Worm (Caenorhabditis elegans) whole organism, L1 larva: ENCODE data around the gene sre-56.

Source experiments
- C04F5.9 ChIP-seq: sonication (generic microtip); optimal IDR thresholded peaks from 2 replicates; lab custom pipeline; 2016; ENCODE audit warnings: missing genetic modification characterization, missing compliant biosample characterization
- C16A3.4 ChIP-seq: fragments of 150-350 bp; optimal IDR thresholded peaks from 2 replicates; lab custom pipeline; 2014; ENCODE audit warnings: missing biosample characterization, missing genetic modification characterization
- F16B12.6 ChIP-seq: fragments of 150-350 bp; optimal IDR thresholded peaks from 2 replicates; lab custom pipeline; 2014; ENCODE audit warnings: missing biosample characterization, missing genetic modification characterization
- Y116A8C.19 ChIP-seq: sonication (generic microtip); optimal IDR thresholded peaks from 2 replicates; lab custom pipeline; 2016; ENCODE audit warnings: missing compliant biosample characterization, missing genetic modification characterization, borderline replicate concordance
- alr-1 ChIP-seq: fragments of 200-800 bp; sonication (Bioruptor generic); optimal IDR thresholded peaks from 2 replicates; lab custom pipeline; 2018; ENCODE audit warnings: borderline replicate concordance, mild to moderate bottlenecking, missing genetic modification characterization, missing compliant biosample characterization
- aly-2 ChIP-seq: fragments of 150-350 bp; optimal IDR thresholded peaks from 2 replicates; lab custom pipeline; 2014; ENCODE audit warnings: missing biosample characterization, missing genetic modification characterization
- ama-1 ChIP-seq: fragments of 150-350 bp; optimal IDR thresholded peaks from 2 replicates; lab custom pipeline; 2014
- ceh-63 ChIP-seq: fragments of 200-800 bp; sonication (Bioruptor generic); optimal IDR thresholded peaks from 2 replicates; lab custom pipeline; 2018; ENCODE audit warnings: mild to moderate bottlenecking, missing genetic modification characterization, missing compliant biosample characterization
- ceh-8 ChIP-seq: fragments of 200-800 bp; sonication (Bioruptor generic); optimal IDR thresholded peaks from 2 replicates; lab custom pipeline; 2018; ENCODE audit warnings: mild to moderate bottlenecking, missing genetic modification characterization, moderate library complexity, missing compliant biosample characterization
- ceh-82 ChIP-seq, 3 experiments: fragments of 150-350 bp in 1 of 3; sonication (generic microtip) in 2 of 3; optimal IDR thresholded peaks; 2 replicates each; lab custom pipeline; 2014 to 2017; ENCODE audit warnings: missing biosample characterization in 3 of 3, missing genetic modification characterization in 3 of 3
- ceh-88 ChIP-seq: fragments of 200-800 bp; sonication (Bioruptor generic); IDR thresholded peaks from 2 replicates; pipeline ENCODE4 v1.3.6; 2022; ENCODE audit warnings: missing genetic modification characterization, missing compliant biosample characterization
- ceh-90 ChIP-seq: sonication (generic microtip); optimal IDR thresholded peaks from 2 replicates; lab custom pipeline; 2016; ENCODE audit warnings: missing genetic modification characterization, missing compliant biosample characterization
- dpl-1 ChIP-seq, 3 experiments: fragments of 150-350 bp in 2 of 3; sonication (generic microtip) in 1 of 3; optimal IDR thresholded peaks; 2 replicates each; lab custom pipeline; 2014 to 2017; ENCODE audit warnings: missing biosample characterization in 3 of 3, missing genetic modification characterization in 3 of 3, missing genetic modification reagents in 3 of 3
- egl-27 ChIP-seq, 2 experiments: fragments of 150-350 bp in 1 of 2; sonication (generic microtip); optimal IDR thresholded peaks; 3 replicates each; lab custom pipeline; 2017 to 2018; ENCODE audit warnings: missing biosample characterization in 2 of 2, missing genetic modification characterization in 2 of 2, missing genetic modification reagents in 2 of 2
- elt-2 ChIP-seq: sonication (generic microtip); optimal IDR thresholded peaks from 2 replicates; lab custom pipeline; 2016; ENCODE audit warnings: missing genetic modification characterization, mild to moderate bottlenecking, inconsistent platforms, missing compliant biosample characterization, missing genetic modification reagents
- fkh-10 ChIP-seq: sonication (generic microtip); optimal IDR thresholded peaks from 2 replicates; lab custom pipeline; 2017; ENCODE audit warnings: missing biosample characterization, missing genetic modification reagents, missing genetic modification characterization
- fkh-8 ChIP-seq: sonication (generic microtip); optimal IDR thresholded peaks from 2 replicates; lab custom pipeline; 2016; ENCODE audit warnings: mild to moderate bottlenecking, missing genetic modification characterization, missing compliant biosample characterization
- fos-1 ChIP-seq: fragments of 150-350 bp; optimal IDR thresholded peaks from 2 replicates; lab custom pipeline; 2014; ENCODE audit warnings: missing biosample characterization, missing genetic modification characterization
- hlh-17 ChIP-seq: fragments of 200-800 bp; sonication (Bioruptor generic); optimal IDR thresholded peaks from 2 replicates; lab custom pipeline; 2018; ENCODE audit warnings: missing genetic modification characterization, mild to moderate bottlenecking, missing compliant biosample characterization, moderate library complexity, borderline replicate concordance
- hpl-2 ChIP-seq: fragments of 150-350 bp; optimal IDR thresholded peaks from 2 replicates; lab custom pipeline; 2014; ENCODE audit warnings: missing biosample characterization, missing genetic modification reagents, missing genetic modification characterization
- irx-1 ChIP-seq: sonication (generic microtip); optimal IDR thresholded peaks from 2 replicates; lab custom pipeline; 2016; ENCODE audit warnings: missing genetic modification characterization, missing compliant biosample characterization
- jun-1 ChIP-seq: fragments of 150-350 bp; optimal IDR thresholded peaks from 2 replicates; lab custom pipeline; 2014; ENCODE audit warnings: missing biosample characterization, missing genetic modification reagents, missing genetic modification characterization
- lin-15B ChIP-seq: fragments of 150-350 bp; sonication (generic microtip); optimal IDR thresholded peaks from 3 replicates; lab custom pipeline; 2014; ENCODE audit warnings: missing biosample characterization, missing genetic modification characterization
- lin-35 ChIP-seq, 2 experiments: fragments of 150-350 bp; optimal IDR thresholded peaks; 2 replicates each; lab custom pipeline; 2014; ENCODE audit warnings: missing biosample characterization in 2 of 2, missing genetic modification characterization in 2 of 2, missing genetic modification reagents in 2 of 2
- lin-39 ChIP-seq: fragments of 150-350 bp; optimal IDR thresholded peaks from 2 replicates; lab custom pipeline; 2014; ENCODE audit warnings: missing biosample characterization, missing genetic modification reagents, missing genetic modification characterization
- lir-3 ChIP-seq: sonication (generic microtip); optimal IDR thresholded peaks from 2 replicates; lab custom pipeline; 2016; ENCODE audit warnings: mild to moderate bottlenecking, missing genetic modification characterization, moderate library complexity, missing compliant biosample characterization; ENCODE audit not compliant: poor library complexity
- lsy-2 ChIP-seq, 2 experiments: fragments of 150-350 bp; optimal IDR thresholded peaks; 2 replicates each; lab custom pipeline; 2014; ENCODE audit warnings: missing biosample characterization in 2 of 2, missing genetic modification characterization in 2 of 2
- mef-2 ChIP-seq: fragments of 150-350 bp; optimal IDR thresholded peaks from 2 replicates; lab custom pipeline; 2014; ENCODE audit warnings: missing biosample characterization, missing genetic modification characterization
- mep-1 ChIP-seq: fragments of 150-350 bp; optimal IDR thresholded peaks from 2 replicates; lab custom pipeline; 2014; ENCODE audit warnings: missing biosample characterization, missing genetic modification characterization
- nhr-12 ChIP-seq: sonication (generic microtip); optimal IDR thresholded peaks from 2 replicates; lab custom pipeline; 2017; ENCODE audit warnings: missing biosample characterization, missing genetic modification characterization
- nhr-237 ChIP-seq: fragments of 150-350 bp; optimal IDR thresholded peaks from 2 replicates; lab custom pipeline; 2014; ENCODE audit warnings: missing biosample characterization, missing genetic modification characterization
- nhr-28 ChIP-seq: fragments of 150-350 bp; optimal IDR thresholded peaks from 2 replicates; lab custom pipeline; 2014; ENCODE audit warnings: missing biosample characterization, missing genetic modification characterization
- nhr-76 ChIP-seq: sonication (generic microtip); optimal IDR thresholded peaks from 2 replicates; lab custom pipeline; 2017; ENCODE audit warnings: missing biosample characterization, missing genetic modification characterization
- nhr-84 ChIP-seq: sonication (generic microtip); optimal IDR thresholded peaks from 2 replicates; lab custom pipeline; 2017; ENCODE audit warnings: missing biosample characterization, missing genetic modification characterization
- nhr-85 ChIP-seq: sonication (generic microtip); peaks from one replicate; lab custom pipeline; 2016; ENCODE audit warnings: missing genetic modification characterization, inconsistent platforms, missing compliant biosample characterization
- nhr-90 ChIP-seq: sonication (generic microtip); optimal IDR thresholded peaks from 2 replicates; lab custom pipeline; 2016; ENCODE audit warnings: mild to moderate bottlenecking, missing genetic modification characterization, missing compliant biosample characterization; ENCODE audit not compliant: poor library complexity
- pag-3 ChIP-seq: sonication (generic microtip); optimal IDR thresholded peaks from 2 replicates; lab custom pipeline; 2017; ENCODE audit warnings: missing genetic modification characterization, mild to moderate bottlenecking, missing compliant biosample characterization, antibody characterized with exemption, borderline replicate concordance; ENCODE audit not compliant: insufficient read depth
- skn-1 ChIP-seq: fragments of 150-350 bp; optimal IDR thresholded peaks from 2 replicates; lab custom pipeline; 2014; ENCODE audit warnings: missing biosample characterization, missing genetic modification characterization
- snu-23 ChIP-seq: sonication (generic microtip); optimal IDR thresholded peaks from 2 replicates; lab custom pipeline; 2016; ENCODE audit warnings: missing genetic modification characterization, missing compliant biosample characterization
- sox-4 ChIP-seq: sonication (generic microtip); optimal IDR thresholded peaks from 2 replicates; lab custom pipeline; 2016; ENCODE audit warnings: missing genetic modification characterization, missing compliant biosample characterization
- sptf-1 ChIP-seq: fragments of 150-350 bp; optimal IDR thresholded peaks from 2 replicates; lab custom pipeline; 2014; ENCODE audit warnings: missing biosample characterization, missing genetic modification characterization
- tbx-2 ChIP-seq: sonication (generic microtip); optimal IDR thresholded peaks from 2 replicates; lab custom pipeline; 2016; ENCODE audit warnings: missing genetic modification characterization, missing compliant biosample characterization
- unc-130 ChIP-seq: fragments of 150-350 bp; optimal IDR thresholded peaks from 2 replicates; lab custom pipeline; 2017; ENCODE audit warnings: missing biosample characterization, missing genetic modification characterization, inconsistent platforms
- unc-30 ChIP-seq: sonication (generic microtip); optimal IDR thresholded peaks from 2 replicates; lab custom pipeline; 2017; ENCODE audit warnings: missing biosample characterization, missing genetic modification characterization
- unc-86 ChIP-seq: sonication (generic microtip); optimal IDR thresholded peaks from 2 replicates; lab custom pipeline; 2016; ENCODE audit warnings: missing genetic modification characterization, missing compliant biosample characterization
- xbp-1 ChIP-seq: sonication (generic microtip); optimal IDR thresholded peaks from 2 replicates; lab custom pipeline; 2016; ENCODE audit warnings: missing genetic modification characterization, missing compliant biosample characterization
- ztf-11 ChIP-seq, 2 experiments: sonication (generic microtip); optimal IDR thresholded peaks; 2 replicates each; lab custom pipeline; 2016 to 2017; ENCODE audit warnings: missing genetic modification characterization in 2 of 2, missing biosample characterization in 1 of 2, missing compliant biosample characterization in 1 of 2
- ztf-4 ChIP-seq: fragments of 150-350 bp; optimal IDR thresholded peaks from 2 replicates; lab custom pipeline; 2014; ENCODE audit warnings: missing biosample characterization, missing genetic modification characterization

The sre-56 gene

DNA sequence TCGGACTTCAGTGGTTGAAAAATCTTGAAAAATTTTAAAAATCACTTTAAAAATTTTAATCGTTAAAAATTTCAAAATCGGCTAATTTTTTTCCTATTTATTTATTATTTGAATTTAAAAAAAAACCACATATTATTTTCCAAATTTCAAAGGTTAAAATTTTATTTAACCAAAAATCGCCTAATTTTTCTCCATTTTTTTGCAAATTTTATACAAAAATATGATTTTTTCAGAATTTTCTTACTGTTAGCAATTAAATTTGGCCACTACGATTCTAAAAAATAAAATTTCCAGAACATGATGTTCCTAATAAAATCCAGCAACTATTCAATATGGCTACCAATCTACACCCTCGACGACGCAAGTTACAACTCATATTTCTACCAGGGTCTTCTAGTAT is 8.4 kb downstream of the sre-56 start, which contains the start of gene sre-54:
TSS of gene sre-54 (plus strand) at position 301 of the 400 bp plus-strand sequence.
- no peak for TF ChIP-seq sox-4 (tag; lab: Kevin White, UChicago)
- no peak for TF ChIP-seq hpl-2 (GFP tag; lab: Kevin White, UChicago)
- no peak for TF ChIP-seq unc-130 (tag; lab: Kevin White, UChicago)
- no peak for TF ChIP-seq ztf-11 (tag; optimal IDR thresholded peaks at IDR 0.05; lab: Kevin White, UChicago)
- no peak for TF ChIP-seq dpl-1 (GFP tag; optimal IDR thresholded peaks at IDR 0.05; lab: Kevin White, UChicago)
- no peak for TF ChIP-seq ama-1 (lab: Kevin White, UChicago)
- TF ChIP-seq lin-15B (tag; lab: Kevin White, UChicago) = no peak

DNA sequence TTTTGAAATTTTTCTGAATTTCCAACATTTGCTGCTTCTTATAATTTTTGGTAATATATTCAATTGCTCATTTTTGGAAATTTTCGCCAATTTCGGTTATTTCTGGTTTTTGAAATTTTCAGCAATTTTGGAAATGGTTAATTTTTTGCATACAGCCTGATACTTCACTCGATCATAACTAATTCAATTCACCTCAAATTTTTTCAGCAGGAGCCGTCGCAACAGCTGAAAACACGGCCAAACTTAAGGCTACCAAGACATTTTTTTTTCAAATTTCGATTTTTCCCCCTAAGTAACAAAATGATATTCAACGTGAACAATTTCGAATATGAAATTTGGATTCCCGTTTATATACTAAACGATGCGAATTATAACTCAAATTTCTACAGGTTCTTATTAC is 11.2 kb downstream of the sre-56 start, which contains the start of gene sre-52:
TSS of gene sre-52 (plus strand) at position 301 of the 400 bp plus-strand sequence.
- TF ChIP-seq ceh-82 (tag; optimal IDR thresholded peaks at IDR 0.05; lab: Kevin White, UChicago) = no peak
- no peak for TF ChIP-seq mep-1 (tag; lab: Kevin White, UChicago)
- no peak for TF ChIP-seq nhr-84 (tag; lab: Kevin White, UChicago)
- TF ChIP-seq elt-2 (tag; lab: Kevin White, UChicago) = no peak
- TF ChIP-seq fkh-8 (tag; lab: Kevin White, UChicago) = no peak
- TF ChIP-seq snu-23 (GFP tag; lab: Kevin White, UChicago) = no peak

DNA sequence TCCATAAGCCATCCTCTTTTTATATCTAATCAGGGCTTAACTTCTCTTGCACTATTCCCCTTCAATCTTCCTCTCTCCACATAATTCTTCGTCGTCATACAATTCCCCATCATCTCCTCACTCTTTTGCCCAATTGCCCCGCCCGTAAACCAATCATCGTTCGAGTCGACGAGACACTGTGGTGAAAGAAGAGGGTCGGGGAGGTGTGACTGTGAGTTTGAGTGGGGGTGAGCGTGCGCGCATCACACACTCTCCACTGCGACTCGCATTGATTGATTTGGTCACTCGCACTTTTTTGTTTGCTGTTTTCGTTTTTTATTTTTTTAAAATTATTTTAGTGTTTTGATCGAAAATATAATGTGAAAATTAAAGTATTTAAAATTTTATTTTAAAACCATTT is 14.9 kb downstream of the sre-56 start:
- peak; percentile 91 to 95 for TF ChIP-seq lsy-2 (tag; optimal IDR thresholded peaks at IDR 0.05; lab: Kevin White, UChicago)
- TF ChIP-seq C04F5.9 (tag; lab: Kevin White, UChicago) = peak; percentile 23
- TF ChIP-seq fkh-10 (GFP tag; lab: Kevin White, UChicago) = peak; percentile 23
- no peak for TF ChIP-seq nhr-76 (tag; lab: Kevin White, UChicago)
- no peak for TF ChIP-seq ceh-63 (GFP tag; lab: Kevin White, UChicago)
- TF ChIP-seq nhr-90 = peak; percentile 65
- peak; percentile 60 for TF ChIP-seq unc-86 (tag; lab: Kevin White, UChicago)
- peak; percentile 75 for TF ChIP-seq tbx-2
- peak; percentile 75 for TF ChIP-seq fos-1 (tag; lab: Kevin White, UChicago)
- TF ChIP-seq unc-30 = no peak
- no peak for TF ChIP-seq aly-2 (tag; lab: Kevin White, UChicago)
- no peak for TF ChIP-seq sptf-1
- peak; percentile 71 for TF ChIP-seq C16A3.4 (tag; lab: Kevin White, UChicago)
- no peak for TF ChIP-seq alr-1 (tag; lab: Kevin White, UChicago)
- TF ChIP-seq egl-27 (tag; optimal IDR thresholded peaks at IDR 0.05; lab: Kevin White, UChicago) = no peak
- peak; percentile 79 for TF ChIP-seq skn-1 (tag; lab: Kevin White, UChicago)
- peak; percentile 64 to 73 (median 68) for TF ChIP-seq dpl-1 (GFP tag; optimal IDR thresholded peaks at IDR 0.05; lab: Kevin White, UChicago)
- no peak for TF ChIP-seq ceh-8 (GFP tag; lab: Kevin White, UChicago)
- no peak for TF ChIP-seq irx-1 (tag; lab: Kevin White, UChicago)
- no peak for TF ChIP-seq pag-3
- no peak for TF ChIP-seq ceh-88 (GFP tag; lab: Robert Waterston, UW)
- TF ChIP-seq lin-35 (GFP tag; optimal IDR thresholded peaks at IDR 0.05; lab: Kevin White, UChicago) = peak; percentile 67 to 83
- no peak for TF ChIP-seq hlh-17 (GFP tag; lab: Kevin White, UChicago)
- peak; percentile 85 for TF ChIP-seq snu-23 (GFP tag; lab: Kevin White, UChicago)
- TF ChIP-seq Y116A8C.19 (tag; lab: Kevin White, UChicago) = no peak
- peak; percentile 17 for TF ChIP-seq lin-39 (tag; lab: Kevin White, UChicago)
- TF ChIP-seq unc-130 (tag; lab: Kevin White, UChicago) = peak; percentile 57
- TF ChIP-seq mep-1 (tag; lab: Kevin White, UChicago) = peak; percentile 80
- TF ChIP-seq ceh-90 (tag; lab: Kevin White, UChicago) = no peak
- no peak for TF ChIP-seq ztf-4
- no peak for TF ChIP-seq nhr-237 (tag; lab: Kevin White, UChicago)
- TF ChIP-seq mef-2 (tag; lab: Kevin White, UChicago) = no peak
- TF ChIP-seq jun-1 (tag; lab: Kevin White, UChicago) = peak; percentile 30
- peak; percentile 7 for TF ChIP-seq lir-3 (tag; lab: Kevin White, UChicago)
- peak; percentile 73 for TF ChIP-seq xbp-1 (tag; lab: Kevin White, UChicago)
- TF ChIP-seq nhr-12 (tag; lab: Kevin White, UChicago) = no peak
- TF ChIP-seq nhr-28 = no peak
- no peak for TF ChIP-seq ama-1 (lab: Kevin White, UChicago)
- TF ChIP-seq F16B12.6 = peak; percentile 43
- TF ChIP-seq nhr-85 = peak; percentile 68
